Fruit fly (Drosophila melanogaster) whole organism, embryonic: ENCODE measurements around the gene CG7694.

Experiments
- BEAF-32 ChIP-seq: fragments of 200-800 bp; sonication (Bioruptor generic); optimal IDR thresholded peaks from 3 replicates; lab custom pipeline; 2017; ENCODE audit warnings: missing biosample characterization, missing genetic modification characterization, mild to moderate bottlenecking, moderate library complexity, missing genetic modification reagents
- Blimp-1 ChIP-seq: fragments of 200-800 bp; sonication (Bioruptor generic); optimal IDR thresholded peaks from 3 replicates; lab custom pipeline; 2018; ENCODE audit warnings: missing biosample characterization, missing genetic modification characterization, mild to moderate bottlenecking, moderate library complexity, missing genetic modification reagents
- CG13287 ChIP-seq: fragments of 200-800 bp; sonication (Bioruptor generic); IDR thresholded peaks from 2 replicates; pipeline ENCODE4 v1.3.6; 2022; ENCODE audit warnings: missing biosample characterization, missing genetic modification characterization; ENCODE audit not compliant: partially characterized antibody
- CG15696 ChIP-seq: fragments of 200-800 bp; sonication (Bioruptor generic); optimal IDR thresholded peaks from 2 replicates; lab custom pipeline; 2019; ENCODE audit warnings: missing biosample characterization, mild to moderate bottlenecking, missing genetic modification characterization, moderate library complexity
- CG16813 ChIP-seq: fragments of 200-800 bp; sonication (Bioruptor generic); IDR thresholded peaks from 3 replicates; pipeline ENCODE4 v1.3.6; 2022; ENCODE audit warnings: missing biosample characterization, missing genetic modification characterization; ENCODE audit not compliant: partially characterized antibody
- CG2116 ChIP-seq: fragments of 200-800 bp; sonication (Bioruptor generic); optimal IDR thresholded peaks from 3 replicates; lab custom pipeline; 2018; ENCODE audit warnings: missing biosample characterization, mild to moderate bottlenecking, missing genetic modification characterization
- CG33213 ChIP-seq: fragments of 200-800 bp; sonication (Bioruptor generic); optimal IDR thresholded peaks from 3 replicates; lab custom pipeline; 2016; ENCODE audit warnings: missing biosample characterization, missing genetic modification characterization
- CG34224 ChIP-seq: fragments of 200-800 bp; sonication (Bioruptor generic); IDR thresholded peaks from 3 replicates; pipeline ENCODE4 v1.3.6; 2022; ENCODE audit warnings: missing biosample characterization, missing genetic modification characterization; ENCODE audit not compliant: partially characterized antibody
- CG43689 ChIP-seq: fragments of 200-800 bp; sonication (Bioruptor generic); IDR thresholded peaks from 2 replicates; pipeline ENCODE4 v1.3.6; 2022; ENCODE audit warnings: missing biosample characterization, missing genetic modification characterization
- CG6791 ChIP-seq: fragments of 200-800 bp; sonication (Bioruptor generic); IDR thresholded peaks from 3 replicates; pipeline ENCODE4 v1.3.6; 2022; ENCODE audit warnings: missing biosample characterization, missing genetic modification characterization; ENCODE audit not compliant: partially characterized antibody
- CG9215 ChIP-seq: fragments of 200-800 bp; sonication (Bioruptor generic); IDR thresholded peaks from 2 replicates; pipeline ENCODE4 v1.3.6; 2022; ENCODE audit warnings: missing biosample characterization, missing genetic modification characterization
- Dll ChIP-seq: fragments of 200-800 bp; sonication (Bioruptor generic); IDR thresholded peaks from 4 replicates; pipeline ENCODE4 v1.3.6; 2022; ENCODE audit warnings: missing biosample characterization, missing genetic modification characterization; ENCODE audit not compliant: partially characterized antibody
- Doc3 ChIP-seq: fragments of 200-800 bp; sonication (Bioruptor generic); IDR thresholded peaks from 3 replicates; pipeline ENCODE4 v1.3.6; 2022; ENCODE audit warnings: missing biosample characterization, missing genetic modification characterization; ENCODE audit not compliant: partially characterized antibody
- Dp ChIP-seq: fragments of 200-800 bp; sonication (Bioruptor generic); optimal IDR thresholded peaks from 2 replicates; lab custom pipeline; 2018; ENCODE audit warnings: missing biosample characterization, mild to moderate bottlenecking, missing genetic modification characterization, moderate library complexity
- Dref ChIP-seq: fragments of 200-800 bp; sonication (Bioruptor generic); IDR thresholded peaks from 2 replicates; pipeline ENCODE4 v1.3.6; 2022; ENCODE audit warnings: missing biosample characterization, missing genetic modification characterization
- ERR ChIP-seq: fragments of 200-800 bp; sonication (Bioruptor generic); optimal IDR thresholded peaks from 2 replicates; lab custom pipeline; 2016; ENCODE audit warnings: missing biosample characterization, missing genetic modification characterization
- Hr39 ChIP-seq: fragments of >200 bp; optimal IDR thresholded peaks from 2 replicates; lab custom pipeline; 2017
- Myb ChIP-seq: fragments of 200-800 bp; sonication (Bioruptor generic); optimal IDR thresholded peaks from 2 replicates; lab custom pipeline; 2016; ENCODE audit warnings: missing biosample characterization, missing genetic modification characterization
- NfI ChIP-seq: fragments of 200-800 bp; sonication (Bioruptor generic); optimal IDR thresholded peaks from 3 replicates; lab custom pipeline; 2018; ENCODE audit warnings: missing biosample characterization, mild to moderate bottlenecking, missing genetic modification characterization, moderate library complexity
- Oli ChIP-seq: fragments of 200-800 bp; sonication (Bioruptor generic); optimal IDR thresholded peaks from 2 replicates; lab custom pipeline; 2018; ENCODE audit warnings: missing biosample characterization, mild to moderate bottlenecking, missing genetic modification characterization, moderate library complexity
- Rx ChIP-seq: fragments of 200-800 bp; sonication (Bioruptor generic); IDR thresholded peaks from 2 replicates; pipeline ENCODE4 v1.3.6; 2022; ENCODE audit warnings: missing biosample characterization, missing genetic modification characterization
- Scr ChIP-seq: fragments of 200-800 bp; sonication (Bioruptor generic); IDR thresholded peaks from 2 replicates; pipeline ENCODE4 v1.3.6; 2022; ENCODE audit warnings: missing biosample characterization, missing genetic modification characterization; ENCODE audit not compliant: partially characterized antibody
- Six4 ChIP-seq: fragments of 200-800 bp; sonication (Bioruptor generic); optimal IDR thresholded peaks from 2 replicates; lab custom pipeline; 2016; ENCODE audit warnings: missing biosample characterization, missing genetic modification characterization
- Vsx1 ChIP-seq: fragments of 200-800 bp; sonication (Bioruptor generic); optimal IDR thresholded peaks from 2 replicates; lab custom pipeline; 2017; ENCODE audit warnings: missing biosample characterization, mild to moderate bottlenecking, missing genetic modification characterization, missing genetic modification reagents
- amos ChIP-seq: fragments of 200-800 bp; sonication (Bioruptor generic); IDR thresholded peaks from 2 replicates; pipeline ENCODE4 v1.3.6; 2022; ENCODE audit warnings: missing biosample characterization, missing genetic modification characterization; ENCODE audit not compliant: partially characterized antibody
- chm ChIP-seq: fragments of 200-800 bp; sonication (Bioruptor generic); IDR thresholded peaks from 2 replicates; pipeline ENCODE4 v1.3.6; 2022; ENCODE audit warnings: missing biosample characterization, missing genetic modification characterization
- fd96Cb ChIP-seq: fragments of 200-800 bp; sonication (Bioruptor generic); optimal IDR thresholded peaks from 2 replicates; lab custom pipeline; 2018; ENCODE audit warnings: missing biosample characterization, mild to moderate bottlenecking, missing genetic modification characterization, moderate library complexity
- gfzf ChIP-seq: fragments of 200-800 bp; sonication (Bioruptor generic); optimal IDR thresholded peaks from 2 replicates; lab custom pipeline; 2016; ENCODE audit warnings: missing biosample characterization, mild to moderate bottlenecking, missing genetic modification characterization, moderate library complexity
- grau ChIP-seq: fragments of 200-800 bp; optimal IDR thresholded peaks from 3 replicates; lab custom pipeline; 2019; ENCODE audit warnings: missing biosample characterization, mild to moderate bottlenecking, missing genetic modification characterization, moderate library complexity
- hbn ChIP-seq: fragments of 200-800 bp; sonication (Bioruptor generic); IDR thresholded peaks from 2 replicates; pipeline ENCODE4 v1.3.6; 2022; ENCODE audit warnings: missing biosample characterization, missing genetic modification characterization; ENCODE audit not compliant: partially characterized antibody
- insv ChIP-seq, 2 experiments: fragments of 200-800 bp; sonication (Bioruptor generic); optimal IDR thresholded peaks; 3 replicates each; lab custom pipeline; 2016 to 2018; ENCODE audit warnings: missing biosample characterization in 2 of 2, missing genetic modification characterization in 2 of 2
- pfk ChIP-seq: fragments of 200-800 bp; sonication (Bioruptor generic); optimal IDR thresholded peaks from 2 replicates; lab custom pipeline; 2018; ENCODE audit warnings: missing biosample characterization, mild to moderate bottlenecking, missing genetic modification characterization, moderate library complexity
- repo ChIP-seq: fragments of 200-800 bp; sonication (Bioruptor generic); optimal IDR thresholded peaks from 2 replicates; lab custom pipeline; 2016; ENCODE audit warnings: missing biosample characterization, missing genetic modification characterization
- sna ChIP-seq: fragments of 200-800 bp; sonication (Bioruptor generic); IDR thresholded peaks from 2 replicates; pipeline ENCODE4 v1.3.6; 2022; ENCODE audit warnings: missing biosample characterization, missing genetic modification characterization; ENCODE audit not compliant: partially characterized antibody
- stwl ChIP-seq: fragments of 200-800 bp; sonication (Bioruptor generic); optimal IDR thresholded peaks from 3 replicates; lab custom pipeline; 2018; ENCODE audit warnings: missing biosample characterization, mild to moderate bottlenecking, missing genetic modification characterization, moderate library complexity
- tap ChIP-seq: fragments of 200-800 bp; optimal IDR thresholded peaks from 3 replicates; lab custom pipeline; 2019; ENCODE audit warnings: missing biosample characterization, mild to moderate bottlenecking, missing genetic modification characterization, moderate library complexity

The CG7694 gene

DNA sequence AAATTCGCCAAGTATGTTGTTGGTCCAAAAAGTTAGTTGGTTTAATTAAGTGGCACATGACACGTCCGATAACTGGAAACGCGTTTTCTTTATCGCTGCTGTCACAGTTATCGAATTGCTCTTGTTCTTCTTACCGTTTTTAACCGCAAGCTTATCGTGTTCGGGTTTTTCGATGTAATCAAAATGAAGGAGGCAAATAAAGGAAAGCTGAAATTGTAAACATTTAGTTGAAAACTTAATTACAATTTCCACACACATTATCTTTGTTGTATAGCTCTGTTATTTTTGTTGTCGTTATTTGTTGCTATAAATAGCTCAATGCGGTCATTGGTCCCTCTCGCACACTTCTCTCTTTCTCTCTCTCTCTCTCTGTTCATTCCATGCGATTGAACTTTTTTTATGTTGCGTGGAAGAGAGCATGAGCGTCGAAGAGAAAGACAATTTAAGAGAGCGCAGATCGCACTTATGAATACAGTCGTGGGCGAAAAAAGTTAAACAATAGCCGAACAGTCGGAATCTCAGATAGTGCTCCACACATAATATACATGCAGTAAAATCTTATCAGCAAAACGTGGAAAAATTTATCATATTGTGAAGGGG, 12.5 kb downstream of the CG7694 start (continued):
- TF ChIP-seq Vsx1 (no peak), pfk (no peak), CG2116 (GFP tag; lab: Kevin White, UChicago) (no peak), Myb (GFP tag; lab: Kevin White, UChicago) (no peak), CG33213 (peak; percentile 8), Blimp-1 (no peak), NfI (GFP tag; lab: Kevin White, UChicago) (peak; percentile 23)

DNA sequence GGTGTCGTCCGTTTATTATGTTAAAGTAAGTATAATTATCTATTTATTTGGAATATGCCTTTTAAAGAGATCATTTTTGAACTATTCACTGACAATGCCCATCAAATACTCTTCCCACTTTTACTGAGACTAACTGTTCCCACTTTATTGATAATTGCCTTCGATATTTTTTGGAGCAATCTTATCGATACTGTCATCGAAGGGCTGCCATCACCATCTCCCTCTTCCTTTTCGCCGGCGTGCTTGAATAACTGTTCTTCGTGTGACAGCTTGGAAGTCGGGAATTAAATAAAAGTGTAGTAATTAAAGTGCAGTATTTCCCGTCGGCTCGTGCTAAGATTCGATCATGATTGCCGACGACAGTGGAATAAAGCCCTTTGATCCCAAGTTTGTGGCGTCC, 17.9 kb downstream of the CG7694 start, which contains the start of gene qin:
Gene qin, plus strand, starts transcription at position 274 of the 400 bp plus-strand sequence.
- TF ChIP-seq Dll (GFP tag; lab: Robert Waterston, UW) (peak; percentile 60; the same call in 3 of the 4 replicates), Six4 (GFP tag; lab: Kevin White, UChicago) (no peak), CG34224 (GFP tag; lab: Robert Waterston, UW) (no peak), Dref (peak; percentile 49), stwl (tag; lab: Kevin White, UChicago) (peak; percentile 99), Scr (GFP tag; lab: Robert Waterston, UW) (peak; percentile 58), Rx (GFP tag; lab: Robert Waterston, UW) (no peak), hbn (GFP tag; lab: Robert Waterston, UW) (peak; percentile 40; the same call in 1 of the 2 replicates), Oli (tag; lab: Kevin White, UChicago) (no peak), CG15696 (no peak), sna (GFP tag; lab: Robert Waterston, UW) (peak; percentile 42; the same call in 1 of the 2 replicates), Hr39 (lab: Kevin White, UChicago) (no peak), tap (tag; lab: Kevin White, UChicago) (no peak), CG13287 (GFP tag; lab: Robert Waterston, UW) (peak; percentile 43; the same call in 1 of the 2 replicates), amos (GFP tag; lab: Robert Waterston, UW) (peak; percentile 50; the same call in 1 of the 2 replicates), CG6791 (GFP tag; lab: Robert Waterston, UW) (0 out of 3 replicates have a peak, but pooled peaks have one; percentile 50), Doc3 (0 out of 3 replicates have a peak, but pooled peaks have one; percentile 28), CG16813 (peak; percentile 51; the same call in 1 of the 3 replicates), BEAF-32 (GFP tag; lab: Kevin White, UChicago) (peak; percentile 57)

DNA sequence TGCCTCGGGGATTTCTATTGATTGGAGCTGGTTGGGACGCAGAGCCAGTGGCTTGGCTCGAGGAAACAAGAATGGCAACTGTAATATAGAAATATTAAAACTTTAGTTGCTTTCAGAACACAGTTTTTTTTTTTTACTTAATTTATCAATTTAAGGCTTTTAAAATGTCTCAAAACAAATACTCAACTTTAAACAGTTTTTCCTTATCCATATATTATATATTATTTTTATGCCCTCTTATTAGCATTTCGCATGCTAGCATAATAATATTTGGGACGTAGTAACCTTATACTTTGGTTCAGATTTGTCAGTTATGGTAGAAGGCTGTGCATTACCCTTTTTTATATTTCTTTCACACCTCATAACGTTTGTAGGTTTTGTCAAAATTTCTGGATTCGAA, 25.5 kb downstream of the CG7694 start, which contains the start of gene Tssk:
Gene Tssk, plus strand, starts transcription at position 301 of the 400 bp plus-strand sequence.
- TF ChIP-seq fd96Cb (no peak), gfzf (no peak), Dp (GFP tag; lab: Kevin White, UChicago) (no peak), repo (GFP tag; lab: Kevin White, UChicago) (no peak), CG43689 (GFP tag; lab: Robert Waterston, UW) (no peak), chm (GFP tag; lab: Robert Waterston, UW) (no peak), grau (no peak), ERR (GFP tag; lab: Kevin White, UChicago) (no peak), insv (GFP tag; optimal IDR thresholded peaks at IDR 0.05; lab: Kevin White, UChicago) (no peak), CG9215 (GFP tag; lab: Robert Waterston, UW) (no peak)
